Worm (Caenorhabditis elegans) whole organism, young adult: Measurements from ENCODE around the gene somi-1.

Experiments used
- B0035.1 ChIP-seq: sonication (generic microtip); optimal IDR thresholded peaks from 2 replicates; lab custom pipeline; 2016; ENCODE audit warnings: missing genetic modification characterization, mild to moderate bottlenecking, missing compliant biosample characterization, missing genotype, missing genetic modification reagents
- D2030.7 ChIP-seq: fragments of 200-800 bp; sonication (Bioruptor generic); IDR thresholded peaks from 2 replicates; pipeline ENCODE4 v1.3.6; 2022; ENCODE audit warnings: missing genetic modification reagents, missing genetic modification characterization, missing compliant biosample characterization
- F37B4.10 ChIP-seq: fragments of 200-800 bp; sonication (Bioruptor generic); IDR thresholded peaks from 2 replicates; pipeline ENCODE4 v1.3.6; 2022; ENCODE audit warnings: missing genetic modification characterization, missing compliant biosample characterization
- K12H6.12 ChIP-seq: fragments of 200-800 bp; sonication (Bioruptor generic); optimal IDR thresholded peaks from 2 replicates; lab custom pipeline; 2018; ENCODE audit warnings: mild to moderate bottlenecking, missing genetic modification characterization, missing compliant biosample characterization
- T07F8.4 ChIP-seq: sonication (generic microtip); optimal IDR thresholded peaks from 2 replicates; lab custom pipeline; 2016; ENCODE audit warnings: mild to moderate bottlenecking, missing genetic modification characterization, moderate library complexity, missing compliant biosample characterization
- Y67H2A.10 ChIP-seq: fragments of 200-800 bp; sonication (Bioruptor generic); conservative IDR thresholded peaks from 2 replicates; pipeline ENCODE4 v1.3.6; 2022; ENCODE audit warnings: missing genetic modification reagents, missing genetic modification characterization, missing compliant biosample characterization
- Y79H2A.3 ChIP-seq: fragments of 200-800 bp; sonication (Bioruptor generic); conservative IDR thresholded peaks from 2 replicates; pipeline ENCODE4 v1.3.6; 2022; ENCODE audit warnings: missing genetic modification reagents, missing genetic modification characterization, missing compliant biosample characterization
- Y95B8A.8 ChIP-seq: fragments of 200-800 bp; sonication (Bioruptor generic); IDR thresholded peaks from 2 replicates; pipeline ENCODE4 v1.3.6; 2022; ENCODE audit warnings: missing genetic modification reagents, missing genetic modification characterization, missing compliant biosample characterization
- ama-1 ChIP-seq, 3 experiments: fragments of 150-350 bp in 1 of 3; sonication (generic microtip) in 2 of 3; optimal IDR thresholded peaks; 2 replicates each; lab custom pipeline; 2014 to 2018; ENCODE audit warnings: missing biosample characterization in 2 of 3, missing genetic modification characterization in 2 of 3, missing genetic modification reagents in 2 of 3
- atf-7 ChIP-seq: sonication (generic microtip); optimal IDR thresholded peaks from 2 replicates; lab custom pipeline; 2017; ENCODE audit warnings: mild to moderate bottlenecking, missing genetic modification characterization, missing compliant biosample characterization
- attf-6 ChIP-seq: fragments of 200-800 bp; sonication (Bioruptor generic); IDR thresholded peaks from 2 replicates; pipeline ENCODE4 v1.3.6; 2022; ENCODE audit warnings: missing genetic modification reagents, missing genetic modification characterization, missing compliant biosample characterization
- ceh-58 ChIP-seq: fragments of 200-800 bp; sonication (Bioruptor generic); IDR thresholded peaks from 2 replicates; pipeline ENCODE4 v1.3.6; 2022; ENCODE audit warnings: missing genetic modification characterization, missing compliant biosample characterization
- die-1 ChIP-seq: sonication (generic microtip); optimal IDR thresholded peaks from 2 replicates; lab custom pipeline; 2016; ENCODE audit warnings: missing genotype, mild to moderate bottlenecking, missing genetic modification characterization, missing compliant biosample characterization
- egl-44 ChIP-seq: fragments of 200-800 bp; sonication (Bioruptor generic); IDR thresholded peaks from 2 replicates; pipeline ENCODE4 v1.3.6; 2022; ENCODE audit warnings: missing genetic modification reagents, missing genetic modification characterization, missing compliant biosample characterization
- ekl-4 ChIP-seq: fragments of 200-800 bp; sonication (Bioruptor generic); IDR thresholded peaks from 2 replicates; pipeline ENCODE4 v1.3.6; 2022; ENCODE audit warnings: missing genetic modification reagents, missing genetic modification characterization, missing compliant biosample characterization
- fkh-3 ChIP-seq: sonication (generic microtip); optimal IDR thresholded peaks from 2 replicates; lab custom pipeline; 2016; ENCODE audit warnings: mild to moderate bottlenecking, missing genetic modification characterization, missing compliant biosample characterization
- gei-17 ChIP-seq: fragments of 200-800 bp; sonication (Bioruptor generic); optimal IDR thresholded peaks from 2 replicates; lab custom pipeline; 2018; ENCODE audit warnings: mild to moderate bottlenecking, missing genetic modification characterization, missing compliant biosample characterization
- hlh-26 ChIP-seq: fragments of 200-800 bp; sonication (Bioruptor generic); conservative IDR thresholded peaks from 2 replicates; pipeline ENCODE4 v1.3.6; 2022; ENCODE audit warnings: missing genetic modification reagents, missing genetic modification characterization, missing compliant biosample characterization
- hrde-1 ChIP-seq: sonication (generic microtip); optimal IDR thresholded peaks from 2 replicates; lab custom pipeline; 2016; ENCODE audit warnings: missing genetic modification characterization, mild to moderate bottlenecking, missing compliant biosample characterization, moderate library complexity, missing genotype, missing genetic modification reagents, borderline replicate concordance
- lin-54 ChIP-seq: fragments of 200-800 bp; sonication (Bioruptor generic); optimal IDR thresholded peaks from 2 replicates; lab custom pipeline; 2018; ENCODE audit warnings: mild to moderate bottlenecking, missing genetic modification characterization, missing compliant biosample characterization
- lsy-27 ChIP-seq: sonication (generic microtip); optimal IDR thresholded peaks from 2 replicates; lab custom pipeline; 2017; ENCODE audit warnings: missing genetic modification characterization, mild to moderate bottlenecking, missing compliant biosample characterization, antibody characterized with exemption, missing genotype, borderline replicate concordance; ENCODE audit not compliant: insufficient read depth
- mcd-1 ChIP-seq: fragments of 200-800 bp; sonication (Bioruptor generic); IDR thresholded peaks from 2 replicates; pipeline ENCODE4 v1.3.6; 2022; ENCODE audit warnings: missing genetic modification reagents, missing genetic modification characterization, missing compliant biosample characterization
- mel-28 ChIP-seq: sonication (generic microtip); optimal IDR thresholded peaks from 2 replicates; lab custom pipeline; 2016; ENCODE audit warnings: borderline replicate concordance, mild to moderate bottlenecking, missing genetic modification characterization, missing compliant biosample characterization
- mes-4 ChIP-seq: sonication (generic microtip); optimal IDR thresholded peaks from 2 replicates; lab custom pipeline; 2016; ENCODE audit warnings: missing genotype, missing genetic modification characterization, missing compliant biosample characterization
- nhr-80 ChIP-seq: sonication (generic microtip); optimal IDR thresholded peaks from 2 replicates; lab custom pipeline; 2016; ENCODE audit warnings: missing genetic modification characterization, missing compliant biosample characterization
- pha-4 ChIP-seq: fragments of 150-350 bp; sonication (generic microtip); optimal IDR thresholded peaks from 2 replicates; lab custom pipeline; 2014; ENCODE audit warnings: missing biosample characterization, missing genetic modification reagents, missing genetic modification characterization
- rcor-1 ChIP-seq: fragments of 200-800 bp; sonication (Bioruptor generic); IDR thresholded peaks from 2 replicates; pipeline ENCODE4 v1.3.6; 2022; ENCODE audit warnings: missing genetic modification reagents, missing genetic modification characterization, missing compliant biosample characterization
- rpc-1 ChIP-seq, 2 experiments: fragments of 150-350 bp in 1 of 2; sonication (generic microtip) in 1 of 2; optimal IDR thresholded peaks; 2 replicates each; lab custom pipeline; 2014 to 2018; ENCODE audit warnings: missing biosample characterization in 1 of 2, missing genetic modification characterization in 1 of 2, missing genetic modification reagents in 1 of 2, missing genotype in 1 of 2
- sdz-38 ChIP-seq: sonication (generic microtip); optimal IDR thresholded peaks from 2 replicates; lab custom pipeline; 2016; ENCODE audit warnings: missing genotype, missing genetic modification characterization, missing compliant biosample characterization
- snpc-1.1 ChIP-seq: sonication (generic microtip); optimal IDR thresholded peaks from 2 replicates; lab custom pipeline; 2017; ENCODE audit warnings: missing genetic modification characterization, mild to moderate bottlenecking, missing compliant biosample characterization, antibody characterized with exemption, moderate library complexity, missing genotype, missing genetic modification reagents; ENCODE audit not compliant: insufficient read depth
- tbx-9 ChIP-seq: sonication (generic microtip); optimal IDR thresholded peaks from 2 replicates; lab custom pipeline; 2016; ENCODE audit warnings: borderline replicate concordance, missing genetic modification characterization, inconsistent platforms, missing compliant biosample characterization
- tlf-1 ChIP-seq: fragments of 200-800 bp; sonication (Bioruptor generic); optimal IDR thresholded peaks from 2 replicates; lab custom pipeline; 2018; ENCODE audit warnings: mild to moderate bottlenecking, missing genetic modification characterization, missing compliant biosample characterization
- unc-130 ChIP-seq: sonication (generic microtip); optimal IDR thresholded peaks from 2 replicates; lab custom pipeline; 2016; ENCODE audit warnings: missing genetic modification reagents, missing genetic modification characterization, missing compliant biosample characterization
- ztf-22 ChIP-seq: fragments of 200-800 bp; sonication (Bioruptor generic); optimal IDR thresholded peaks from 2 replicates; lab custom pipeline; 2018; ENCODE audit warnings: mild to moderate bottlenecking, missing genetic modification characterization, moderate library complexity, missing compliant biosample characterization
- ztf-26 ChIP-seq: sonication (generic microtip); optimal IDR thresholded peaks from 2 replicates; lab custom pipeline; 2017; ENCODE audit warnings: missing genetic modification characterization, missing compliant biosample characterization

somi-1 gene

DNA sequence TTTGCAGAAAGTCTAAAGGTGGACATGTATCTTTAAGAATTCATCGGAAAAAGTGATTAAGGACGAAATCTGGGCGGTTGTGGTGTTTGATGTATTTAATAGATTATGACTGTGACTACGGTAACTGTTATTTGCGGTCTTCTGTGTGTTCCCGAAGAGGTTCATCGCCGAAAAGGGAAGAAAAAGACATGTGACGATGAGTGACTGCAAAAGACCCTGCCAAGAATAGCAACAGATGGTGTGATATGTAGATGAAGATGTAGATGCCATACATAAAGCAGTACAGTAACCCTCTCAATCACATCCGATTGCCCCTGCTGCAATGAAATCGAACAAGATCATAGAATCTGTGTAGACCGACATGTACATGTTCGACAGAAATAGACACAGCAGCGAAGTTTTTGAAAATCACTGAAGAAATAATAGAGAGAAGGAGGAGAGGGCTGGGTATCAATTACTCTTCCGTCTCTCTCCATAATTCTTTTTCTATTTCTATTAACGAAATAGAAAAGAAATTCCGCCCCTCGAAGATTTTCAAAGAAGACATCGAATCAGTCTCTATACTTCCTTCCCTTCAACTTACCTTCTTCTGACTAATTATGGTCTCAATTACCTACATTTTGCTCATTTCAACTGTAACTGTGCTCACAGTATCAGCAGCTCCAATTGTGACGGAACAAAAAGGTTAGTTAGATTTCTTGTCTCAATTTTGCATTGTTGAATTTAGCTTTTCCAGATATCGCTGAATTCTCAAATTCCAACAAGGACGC lies 32.2 kb downstream of the somi-1 start, which contains the start of gene F32H5.3:
Gene F32H5.3 (plus strand): TSS at position 513 of the 770 bp plus-strand sequence.
- no peak for TF ChIP-seq pha-4 (tag; lab: Kevin White, UChicago)
- no peak for TF ChIP-seq rpc-1 (optimal IDR thresholded peaks at IDR 0.05; lab: Kevin White, UChicago)
- TF ChIP-seq rpc-1 (tag; optimal IDR thresholded peaks at IDR 0.05; lab: Kevin White, UChicago) = no peak
- TF ChIP-seq Y67H2A.10 = no peak
- no peak for TF ChIP-seq lsy-27 (tag; lab: Kevin White, UChicago)
- no peak for TF ChIP-seq hrde-1 (tag; lab: Kevin White, UChicago)
- TF ChIP-seq D2030.7 (GFP tag; lab: Robert Waterston, UW) = no peak
- no peak for TF ChIP-seq atf-7 (tag; lab: Kevin White, UChicago)
- no peak for TF ChIP-seq attf-6 (GFP tag; lab: Robert Waterston, UW)
- TF ChIP-seq fkh-3 (tag; lab: Kevin White, UChicago) = no peak
- TF ChIP-seq mel-28 = no peak
- no peak for TF ChIP-seq K12H6.12
- TF ChIP-seq ceh-58 = no peak

DNA sequence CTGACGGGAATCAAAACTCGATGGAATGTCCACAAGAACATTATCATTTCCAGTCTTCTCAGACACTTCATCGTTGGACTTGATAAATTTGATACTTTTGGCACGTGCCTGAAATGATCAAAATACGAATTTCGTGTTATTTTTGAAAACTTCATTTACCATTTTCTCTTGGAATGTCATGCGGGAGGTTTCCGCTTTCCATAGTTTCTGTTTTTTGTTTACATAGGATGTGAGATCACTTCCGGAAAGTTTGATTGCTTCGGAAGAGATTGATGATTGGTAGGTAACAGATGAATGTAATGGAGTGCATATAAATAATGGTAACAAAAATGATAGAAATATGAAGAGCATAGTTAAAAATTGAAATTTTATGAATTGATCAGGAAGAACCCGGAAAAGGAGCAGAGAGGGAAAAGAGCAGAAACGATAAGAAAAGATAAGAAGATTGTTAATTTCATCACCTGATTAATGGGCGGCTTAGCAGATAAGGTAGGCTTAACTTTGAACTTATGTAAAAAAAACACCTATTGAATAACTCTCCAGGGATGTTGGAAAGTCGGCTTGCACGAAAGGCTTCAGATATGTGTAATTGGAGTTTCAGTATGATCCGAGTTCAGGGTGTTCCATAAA lies 33.4 kb downstream of the somi-1 start, which contains the start of gene F32H5.1:
Gene F32H5.1 (minus strand): TSS at position 386 of the 630 bp plus-strand sequence.
- TF ChIP-seq die-1 (no peak), gei-17 (GFP tag; lab: Kevin White, UChicago) (no peak), snpc-1.1 (tag; lab: Kevin White, UChicago) (no peak), mes-4 (tag; lab: Kevin White, UChicago) (no peak), unc-130 (GFP tag; lab: Kevin White, UChicago) (no peak), rcor-1 (GFP tag; lab: Robert Waterston, UW) (no peak), nhr-80 (tag; lab: Kevin White, UChicago) (peak; percentile 59), Y95B8A.8 (0 out of 2 replicates have a peak, but pooled peaks have one; percentile 29)

DNA sequence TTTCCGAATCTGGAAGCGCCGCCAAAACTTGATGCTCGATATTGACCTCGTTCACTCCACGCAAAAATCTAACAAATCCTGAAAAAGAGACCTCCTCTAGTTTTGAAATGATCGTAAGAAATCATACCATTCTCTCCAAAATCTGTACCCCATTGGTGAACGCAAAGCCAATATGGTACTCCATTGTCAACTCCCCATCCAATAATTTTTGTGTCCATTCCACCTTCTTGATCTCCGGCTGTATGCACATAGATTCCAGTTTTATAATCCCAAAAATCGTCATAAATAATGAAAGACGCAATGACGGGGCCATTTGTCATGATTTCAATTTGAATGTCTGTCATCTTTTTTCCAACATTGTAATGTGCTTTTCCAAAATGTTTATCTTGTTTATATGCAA lies 35.0 kb downstream of the somi-1 start:
- TF ChIP-seq T07F8.4 (tag; lab: Kevin White, UChicago) = no peak
- TF ChIP-seq pha-4 (tag; lab: Kevin White, UChicago) = no peak
- TF ChIP-seq hlh-26 (GFP tag; lab: Robert Waterston, UW) = no peak
- no peak for TF ChIP-seq ekl-4 (GFP tag; lab: Robert Waterston, UW)
- TF ChIP-seq tlf-1 = no peak
- no peak for TF ChIP-seq mel-28
- no peak for TF ChIP-seq Y67H2A.10
- TF ChIP-seq tbx-9 (tag; lab: Kevin White, UChicago) = no peak
- no peak for TF ChIP-seq Y79H2A.3 (GFP tag; lab: Robert Waterston, UW)
- TF ChIP-seq egl-44 (GFP tag; lab: Robert Waterston, UW) = no peak
- no peak for TF ChIP-seq ztf-26
- no peak for TF ChIP-seq mcd-1 (GFP tag; lab: Robert Waterston, UW)
- no peak for TF ChIP-seq lin-54 (GFP tag; lab: Kevin White, UChicago)
- no peak for TF ChIP-seq B0035.1 (tag; lab: Kevin White, UChicago)
- no peak for TF ChIP-seq ztf-22
- no peak for TF ChIP-seq sdz-38
- TF ChIP-seq F37B4.10 (GFP tag; lab: Robert Waterston, UW) = no peak
- no peak for TF ChIP-seq ama-1 (optimal IDR thresholded peaks at IDR 0.05; lab: Kevin White, UChicago)
- TF ChIP-seq ama-1 (GFP tag; optimal IDR thresholded peaks at IDR 0.05; lab: Kevin White, UChicago) = no peak
